Worm (Caenorhabditis elegans) whole organism, midembryonic: ENCODE data around the gene C53A3.1.

Experiments used
- T22C8.4 ChIP-seq: fragments of 200-800 bp; sonication (Bioruptor generic); IDR thresholded peaks from 2 replicates; pipeline ENCODE4 v1.3.6; 2022; ENCODE audit warnings: missing genetic modification characterization, missing compliant biosample characterization
- med-1 ChIP-seq: sonication (generic microtip); optimal IDR thresholded peaks from 2 replicates; lab custom pipeline; 2017; ENCODE audit warnings: missing genetic modification characterization, mild to moderate bottlenecking, missing compliant biosample characterization, antibody characterized with exemption, missing genetic modification reagents; ENCODE audit not compliant: insufficient read depth

DNA sequence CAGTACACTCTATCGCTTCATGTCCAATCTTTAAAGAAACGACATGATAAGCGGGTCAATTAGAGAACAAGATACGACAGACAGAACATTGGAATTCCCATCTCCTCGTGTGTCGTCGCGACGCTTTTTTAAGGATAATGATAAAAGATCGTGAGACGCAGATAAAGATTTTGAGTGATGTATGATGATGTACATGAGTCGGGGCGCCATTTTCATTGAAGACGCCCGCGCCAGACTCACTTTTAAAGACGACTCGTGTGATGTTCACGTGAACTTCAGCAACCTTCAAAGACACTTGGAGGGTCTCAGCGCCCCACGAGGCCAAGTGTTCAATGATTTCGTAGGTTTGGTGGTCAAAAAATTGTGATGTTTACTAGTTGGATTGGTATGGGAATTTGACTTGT, 8.3 kb upstream of the C53A3.1 start:
- TF ChIP-seq med-1 (GFP tag; lab: Kevin White, UChicago) (no peak), T22C8.4 (GFP tag; lab: Robert Waterston, UW) (no peak)
